Worm (Caenorhabditis elegans) whole organism, L3 larva: ENCODE data around the gene msd-4.

ENCODE experiments used
- aly-2 ChIP-seq: fragments of 150-350 bp; optimal IDR thresholded peaks from 2 replicates; lab custom pipeline; 2014; ENCODE audit warnings: missing biosample characterization, missing genetic modification characterization
- ceh-9 ChIP-seq: sonication (generic microtip); optimal IDR thresholded peaks from 2 replicates; lab custom pipeline; 2018; ENCODE audit warnings: missing biosample characterization, missing genetic modification characterization
- lsy-12 ChIP-seq: sonication (generic microtip); optimal IDR thresholded peaks from 2 replicates; lab custom pipeline; 2016; ENCODE audit warnings: mild to moderate bottlenecking, missing genetic modification characterization, missing compliant biosample characterization
- nhr-237 ChIP-seq: fragments of 150-350 bp; optimal IDR thresholded peaks from 2 replicates; lab custom pipeline; 2014; ENCODE audit warnings: missing biosample characterization, missing genetic modification characterization
- nhr-28 ChIP-seq: fragments of 150-350 bp; optimal IDR thresholded peaks from 2 replicates; lab custom pipeline; 2014; ENCODE audit warnings: missing biosample characterization, missing genetic modification characterization
- nhr-77 ChIP-seq: fragments of 150-350 bp; optimal IDR thresholded peaks from 2 replicates; lab custom pipeline; 2014; ENCODE audit warnings: missing biosample characterization, missing genetic modification characterization
- unc-62 ChIP-seq: fragments of 150-350 bp; sonication (generic microtip); optimal IDR thresholded peaks from 4 replicates; lab custom pipeline; 2014; ENCODE audit warnings: missing biosample characterization, missing genetic modification reagents, missing genetic modification characterization
- ztf-4 ChIP-seq: fragments of 150-350 bp; optimal IDR thresholded peaks from 2 replicates; lab custom pipeline; 2014; ENCODE audit warnings: missing biosample characterization, missing genetic modification characterization

DNA sequence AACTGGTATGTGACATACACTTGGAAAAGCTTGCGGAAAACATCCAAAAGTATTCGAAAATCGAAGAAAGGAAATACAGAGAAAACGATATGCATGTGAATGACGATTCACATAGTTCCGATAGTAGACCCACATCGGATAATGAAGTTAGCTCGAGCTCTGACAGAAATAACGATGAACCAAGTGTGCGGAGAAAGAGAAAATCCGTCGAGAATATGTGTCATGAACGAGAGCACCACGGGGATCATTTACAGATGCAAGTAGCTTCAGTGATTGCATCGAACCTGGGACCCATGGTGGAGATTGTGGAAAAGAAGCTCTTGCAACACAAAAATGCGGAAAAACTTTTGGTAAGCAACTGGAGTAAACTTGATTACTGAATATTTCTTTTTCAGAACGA, 11.6 kb downstream of the msd-4 start:
- TF ChIP-seq aly-2 (tag; lab: Kevin White, UChicago) (no peak), lsy-12 (tag; lab: Kevin White, UChicago) (no peak), nhr-237 (tag; lab: Kevin White, UChicago) (no peak), nhr-77 (tag; lab: Kevin White, UChicago) (no peak), ztf-4 (tag; lab: Kevin White, UChicago) (no peak), ceh-9 (tag; lab: Kevin White, UChicago) (no peak), unc-62 (GFP tag; lab: Kevin White, UChicago) (no peak), nhr-28 (tag; lab: Kevin White, UChicago) (no peak)
